Fruit fly (Drosophila melanogaster): ENCODE results near the gene CG1578.

DNA sequence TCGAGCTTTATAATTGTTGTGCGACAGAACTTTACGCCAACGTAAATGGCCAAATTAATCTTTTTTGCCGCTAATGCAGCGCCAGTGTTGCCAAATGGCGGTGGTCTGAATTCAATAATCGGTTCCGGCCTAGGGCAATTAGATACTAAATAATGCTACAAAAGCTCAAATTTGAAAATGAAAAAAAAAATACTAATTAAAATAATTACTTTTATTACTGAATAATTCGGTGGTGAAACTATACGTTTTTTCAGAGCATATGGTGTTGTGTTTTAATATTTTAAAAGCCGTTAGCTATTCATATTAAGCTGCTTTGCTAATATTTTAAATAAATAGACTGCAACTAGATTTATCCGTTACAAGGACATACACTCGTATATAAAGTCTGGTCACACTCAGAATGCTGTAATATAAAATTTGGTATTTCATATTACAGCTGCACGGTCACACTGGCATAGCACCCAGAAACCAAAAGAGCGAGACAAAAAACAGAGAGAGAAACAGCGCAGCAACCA lies at the start of gene CG1578, which contains the start of gene rudhira:
- TF ChIP-seq HLH106 (tag; optimal IDR thresholded peaks at IDR 0.05) (peak; percentile 11), fru (GFP tag; optimal IDR thresholded peaks at IDR 0.05) (peak; percentile 24), dmrt93B (GFP tag; optimal IDR thresholded peaks at IDR 0.05) (no peak), sv (GFP tag; optimal IDR thresholded peaks at IDR 0.05) (no peak), Jra (GFP tag; optimal IDR thresholded peaks at IDR 0.05) (no peak), Myc (optimal IDR thresholded peaks at IDR 0.05) (no peak), woc (GFP tag; optimal IDR thresholded peaks at IDR 0.05) (no peak), Abd-B (GFP tag; optimal IDR thresholded peaks at IDR 0.05) (no peak)

Data from whole organism, wandering third instar larva.